Fruit fly (Drosophila melanogaster): ENCODE measurements around the gene lmgA.
A peak's percentile ranks its signal among the peaks of the same experiment; 100 is the strongest.

The lmgA gene

dm6 chr2L:8528318-8528717, at the start of gene lmgA, which contains the start of gene lmgB:
TSS of gene lmgA (minus strand) at chr2L:8528618.
TSS of gene lmgB (minus strand) at chr2L:8528618.
- TF ChIP-seq Mnt (GFP tag; optimal IDR thresholded peaks at IDR 0.05) (peak; percentile 11), bab1 (GFP tag; optimal IDR thresholded peaks at IDR 0.05) (peak; percentile 8), kay (GFP tag; ENCODE audit: borderline replicate concordance) (peak; percentile 73), CG11617 (GFP tag; optimal IDR thresholded peaks at IDR 0.05) (peak; percentile 21), CG5204 (GFP tag; optimal IDR thresholded peaks at IDR 0.05) (no peak), CG14711 (tag; optimal IDR thresholded peaks at IDR 0.05) (peak; percentile 28), toe (GFP tag; optimal IDR thresholded peaks at IDR 0.05) (no peak)

dm6 chr2L:8576496-8577000, 48.1 kb upstream of the lmgA start:
- TF ChIP-seq CG11617 (GFP tag; optimal IDR thresholded peaks at IDR 0.05) (no peak), CG7101 (tag; optimal IDR thresholded peaks at IDR 0.05) (no peak), toe (GFP tag; optimal IDR thresholded peaks at IDR 0.05) (no peak), kay (GFP tag; ENCODE audit: borderline replicate concordance) (no peak), CG5204 (GFP tag; optimal IDR thresholded peaks at IDR 0.05) (no peak), cic (GFP tag; optimal IDR thresholded peaks at IDR 0.05) (no peak), tj (GFP tag; optimal IDR thresholded peaks at IDR 0.05) (no peak), CG12768 (GFP tag; optimal IDR thresholded peaks at IDR 0.05) (no peak), Mnt (GFP tag; optimal IDR thresholded peaks at IDR 0.05) (no peak)

- peak; percentile 20 for TF ChIP-seq CG11617 (GFP tag; optimal IDR thresholded peaks at IDR 0.05)
- peak; percentile 64 for TF ChIP-seq CG14711 (tag; optimal IDR thresholded peaks at IDR 0.05)
- peak; percentile 7 for TF ChIP-seq CG5204 (GFP tag; optimal IDR thresholded peaks at IDR 0.05)
- peak; percentile 24 for TF ChIP-seq CG7045 (GFP tag; optimal IDR thresholded peaks at IDR 0.05)
- TF ChIP-seq CG12768 (GFP tag; optimal IDR thresholded peaks at IDR 0.05) = no peak
- TF ChIP-seq pad (GFP tag; optimal IDR thresholded peaks at IDR 0.05) = peak; percentile 14
- peak; percentile 43 for TF ChIP-seq CG33017 (tag; optimal IDR thresholded peaks at IDR 0.05)
- TF ChIP-seq Crg-1 (GFP tag; optimal IDR thresholded peaks at IDR 0.05) = no peak
- TF ChIP-seq cic (GFP tag; optimal IDR thresholded peaks at IDR 0.05) = no peak
- peak; percentile 66 for TF ChIP-seq tj (GFP tag; optimal IDR thresholded peaks at IDR 0.05)
- TF ChIP-seq CG7101 (tag; optimal IDR thresholded peaks at IDR 0.05) = peak; percentile 54
- TF ChIP-seq bab1 (GFP tag; optimal IDR thresholded peaks at IDR 0.05) = peak; percentile 48
These were observed 46.5 kb upstream of the lmgA start for dm6 chr2L:8574947-8575346.

dm6 chr2L:8574258-8574657, 45.8 kb upstream of the lmgA start:
- TF ChIP-seq bab1 (GFP tag; optimal IDR thresholded peaks at IDR 0.05) = no peak
- TF ChIP-seq kay (GFP tag; ENCODE audit: borderline replicate concordance) = no peak
- TF ChIP-seq CG33017 (tag; optimal IDR thresholded peaks at IDR 0.05) = no peak
- TF ChIP-seq tj (GFP tag; optimal IDR thresholded peaks at IDR 0.05) = no peak
- no peak for TF ChIP-seq toe (GFP tag; optimal IDR thresholded peaks at IDR 0.05)
- TF ChIP-seq CG1620 (GFP tag; optimal IDR thresholded peaks at IDR 0.05) = no peak
- TF ChIP-seq CG7045 (GFP tag; optimal IDR thresholded peaks at IDR 0.05) = no peak
- no peak for TF ChIP-seq Clk (GFP tag; optimal IDR thresholded peaks at IDR 0.05)
- no peak for TF ChIP-seq Crg-1 (GFP tag; optimal IDR thresholded peaks at IDR 0.05)
- TF ChIP-seq Hr96 (GFP tag; optimal IDR thresholded peaks at IDR 0.05) = no peak
- no peak for TF ChIP-seq CG11617 (GFP tag; optimal IDR thresholded peaks at IDR 0.05)
- TF ChIP-seq pad (GFP tag; optimal IDR thresholded peaks at IDR 0.05) = no peak
- TF ChIP-seq CG14711 (tag; optimal IDR thresholded peaks at IDR 0.05) = no peak

dm6 chr2L:8572900-8573299, 44.5 kb upstream of the lmgA start:
- no peak for TF ChIP-seq CG33017 (tag; optimal IDR thresholded peaks at IDR 0.05)
- no peak for TF ChIP-seq cnc (optimal IDR thresholded peaks at IDR 0.05)
- no peak for TF ChIP-seq CG14711 (tag; optimal IDR thresholded peaks at IDR 0.05)
- TF ChIP-seq Mnt (GFP tag; optimal IDR thresholded peaks at IDR 0.05) = no peak
- no peak for TF ChIP-seq CG12768 (GFP tag; optimal IDR thresholded peaks at IDR 0.05)
- no peak for TF ChIP-seq CG5204 (GFP tag; optimal IDR thresholded peaks at IDR 0.05)
- TF ChIP-seq CG7101 (tag; optimal IDR thresholded peaks at IDR 0.05) = no peak
- no peak for TF ChIP-seq Hr96 (GFP tag; optimal IDR thresholded peaks at IDR 0.05)
- no peak for TF ChIP-seq Crg-1 (GFP tag; optimal IDR thresholded peaks at IDR 0.05)
- no peak for TF ChIP-seq CG7045 (GFP tag; optimal IDR thresholded peaks at IDR 0.05)
- TF ChIP-seq toe (GFP tag; optimal IDR thresholded peaks at IDR 0.05) = no peak
- TF ChIP-seq pad (GFP tag; optimal IDR thresholded peaks at IDR 0.05) = no peak
- no peak for TF ChIP-seq bab1 (GFP tag; optimal IDR thresholded peaks at IDR 0.05)

dm6 chr2L:8570408-8571072, 42.1 kb upstream of the lmgA start:
- peak; percentile 44 for TF ChIP-seq cic (GFP tag; optimal IDR thresholded peaks at IDR 0.05)
- no peak for TF ChIP-seq CG11617 (GFP tag; optimal IDR thresholded peaks at IDR 0.05)
- no peak for TF ChIP-seq CG5204 (GFP tag; optimal IDR thresholded peaks at IDR 0.05)
- TF ChIP-seq CG12768 (GFP tag; optimal IDR thresholded peaks at IDR 0.05) = peak; percentile 38
- no peak for TF ChIP-seq Hr96 (GFP tag; optimal IDR thresholded peaks at IDR 0.05)
- TF ChIP-seq Mnt (GFP tag; optimal IDR thresholded peaks at IDR 0.05) = no peak
- TF ChIP-seq Crg-1 (GFP tag; optimal IDR thresholded peaks at IDR 0.05) = no peak
- TF ChIP-seq tj (GFP tag; optimal IDR thresholded peaks at IDR 0.05) = no peak
- TF ChIP-seq CG14711 (tag; optimal IDR thresholded peaks at IDR 0.05) = no peak
- peak; percentile 39 for TF ChIP-seq CG7045 (GFP tag; optimal IDR thresholded peaks at IDR 0.05)
- TF ChIP-seq kay (GFP tag; ENCODE audit: borderline replicate concordance) = peak; percentile 85
- TF ChIP-seq bab1 (GFP tag; optimal IDR thresholded peaks at IDR 0.05) = no peak
- TF ChIP-seq toe (GFP tag; optimal IDR thresholded peaks at IDR 0.05) = no peak
- TF ChIP-seq Clk (GFP tag; optimal IDR thresholded peaks at IDR 0.05) = no peak
- TF ChIP-seq cnc (optimal IDR thresholded peaks at IDR 0.05) = no peak
- TF ChIP-seq CG1620 (GFP tag; optimal IDR thresholded peaks at IDR 0.05) = no peak
- TF ChIP-seq ovo (GFP tag; optimal IDR thresholded peaks at IDR 0.05) = no peak
- peak; percentile 41 for TF ChIP-seq CG7101 (tag; optimal IDR thresholded peaks at IDR 0.05)
- TF ChIP-seq pad (GFP tag; optimal IDR thresholded peaks at IDR 0.05) = peak; percentile 14
- no peak for TF ChIP-seq CG33017 (tag; optimal IDR thresholded peaks at IDR 0.05)

Data from whole organism, adult.